Fruit fly (Drosophila melanogaster): ENCODE results near the gene CG31802.

CG31802 gene

DNA sequence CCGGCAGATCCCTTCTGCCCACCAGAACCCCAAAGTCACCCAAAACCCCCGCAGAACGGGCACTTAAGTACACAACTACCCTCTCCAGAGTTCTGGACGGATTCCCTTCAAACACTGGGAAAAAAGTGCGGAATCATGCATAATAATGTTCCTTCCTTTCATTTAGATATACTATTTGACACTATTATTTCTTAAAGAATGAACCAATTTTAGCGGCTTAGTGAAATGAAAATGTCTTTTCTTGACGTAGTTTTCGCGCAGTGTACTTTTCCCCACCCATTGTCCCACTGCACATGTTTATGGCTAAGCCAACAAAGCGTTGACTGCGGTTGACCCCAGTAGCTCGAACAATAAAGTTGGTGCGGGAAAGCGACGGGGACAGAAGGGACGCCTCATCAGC, 22.3 kb downstream of the CG31802 start (continued):
- no peak for TF ChIP-seq CG6813 (GFP tag; optimal IDR thresholded peaks at IDR 0.05)
- peak; percentile 17 for TF ChIP-seq lilli (GFP tag; optimal IDR thresholded peaks at IDR 0.05)
- TF ChIP-seq h (optimal IDR thresholded peaks at IDR 0.05), result no peak
- TF ChIP-seq so (GFP tag; IDR thresholded peaks at IDR 0.05), result no peak
- TF ChIP-seq scrt (GFP tag; optimal IDR thresholded peaks at IDR 0.05), result peak; percentile 9
- peak; percentile 50; the same call in 2 of the 3 replicates for TF ChIP-seq row (GFP tag; IDR thresholded peaks at IDR 0.05)
- TF ChIP-seq Max (GFP tag; optimal IDR thresholded peaks at IDR 0.05), result no peak
- TF ChIP-seq CG4820 (GFP tag; optimal IDR thresholded peaks at IDR 0.05), result peak; percentile 8
- no peak for TF ChIP-seq croc (GFP tag; conservative IDR thresholded peaks at IDR 0.05)
- no peak for TF ChIP-seq CG8944 (GFP tag; optimal IDR thresholded peaks at IDR 0.05)
- TF ChIP-seq pnt (GFP tag; optimal IDR thresholded peaks at IDR 0.05), result peak; percentile 15
- TF ChIP-seq dati (GFP tag; IDR thresholded peaks at IDR 0.05), result no peak
- no peak for TF ChIP-seq CG7839 (tag; optimal IDR thresholded peaks at IDR 0.05)
- peak; percentile 10 for TF ChIP-seq jumu (GFP tag; optimal IDR thresholded peaks at IDR 0.05)
- no peak for TF ChIP-seq CG4730 (GFP tag; IDR thresholded peaks at IDR 0.05)
- no peak for TF ChIP-seq gro (GFP tag; optimal IDR thresholded peaks at IDR 0.05)
- peak; percentile 31; the same call in 1 of the 2 replicates for TF ChIP-seq Ada2b (GFP tag; IDR thresholded peaks at IDR 0.05)
- TF ChIP-seq CG10209 (GFP tag; optimal IDR thresholded peaks at IDR 0.05), result peak; percentile 1
- TF ChIP-seq grau (tag; optimal IDR thresholded peaks at IDR 0.05), result no peak
- no peak for TF ChIP-seq aop (GFP tag; IDR thresholded peaks at IDR 0.05)
- peak; percentile 14 for TF ChIP-seq CG30403 (GFP tag; optimal IDR thresholded peaks at IDR 0.05)
- peak; percentile 32; the same call in 1 of the 2 replicates for TF ChIP-seq slbo (GFP tag; IDR thresholded peaks at IDR 0.05)
- TF ChIP-seq gem (tag; optimal IDR thresholded peaks at IDR 0.05), result peak; percentile 54
- TF ChIP-seq CG7372 (GFP tag; IDR thresholded peaks at IDR 0.05), result no peak
- TF ChIP-seq Hsf (GFP tag; optimal IDR thresholded peaks at IDR 0.05), result peak; percentile 16
- TF ChIP-seq H2.0 (GFP tag; IDR thresholded peaks at IDR 0.05), result no peak
- peak; percentile 52; the same call in 1 of the 2 replicates for TF ChIP-seq Xrp1 (GFP tag; IDR thresholded peaks at IDR 0.05)
- TF ChIP-seq Ptx1 (GFP tag; IDR thresholded peaks at IDR 0.05), result peak; percentile 42
- TF ChIP-seq eve (GFP tag; optimal IDR thresholded peaks at IDR 0.05), result no peak
- TF ChIP-seq Sox102F (GFP tag; optimal IDR thresholded peaks at IDR 0.05), result peak; percentile 47
- TF ChIP-seq Hr51 (GFP tag; optimal IDR thresholded peaks at IDR 0.05), result peak in 1 of 2 experiments; percentile 27
- TF ChIP-seq CG12769 (tag; optimal IDR thresholded peaks at IDR 0.05), result peak; percentile 53
- TF ChIP-seq Meics (GFP tag; optimal IDR thresholded peaks at IDR 0.05), result peak; percentile 29
- TF ChIP-seq Hmr (GFP tag; optimal IDR thresholded peaks at IDR 0.05), result peak; percentile 33
- TF ChIP-seq Pdp1 (GFP tag; optimal IDR thresholded peaks at IDR 0.05), result peak in 1 of 2 experiments; percentile 20
- TF ChIP-seq CG8290 (GFP tag; optimal IDR thresholded peaks at IDR 0.05), result no peak
- TF ChIP-seq CG8290 (tag; optimal IDR thresholded peaks at IDR 0.05), result peak in 1 of 2 experiments; percentile 39
- TF ChIP-seq CG10147 (GFP tag; optimal IDR thresholded peaks at IDR 0.05), result no peak
- peak; percentile 3 for TF ChIP-seq pum (GFP tag; optimal IDR thresholded peaks at IDR 0.05)
- peak; percentile 21; the same call in 1 of the 2 replicates for TF ChIP-seq lmd (GFP tag; IDR thresholded peaks at IDR 0.05)
- no peak for TF ChIP-seq Adf1 (GFP tag; IDR thresholded peaks at IDR 0.05)
- TF ChIP-seq HHEX (GFP tag; optimal IDR thresholded peaks at IDR 0.05), result peak; percentile 6
- TF ChIP-seq CG7786 (GFP tag; optimal IDR thresholded peaks at IDR 0.05), result peak; percentile 4
- TF ChIP-seq wdn (GFP tag; IDR thresholded peaks at IDR 0.05), result 0 out of 2 replicates have a peak, but pooled peaks have one; percentile 22
- peak; percentile 27 for TF ChIP-seq CG15269 (tag; optimal IDR thresholded peaks at IDR 0.05)
- peak; percentile 9 for TF ChIP-seq Xbp1 (GFP tag; optimal IDR thresholded peaks at IDR 0.05)
- TF ChIP-seq wor (GFP tag; IDR thresholded peaks at IDR 0.05), result no peak
- TF ChIP-seq CG43689 (GFP tag; IDR thresholded peaks at IDR 0.05), result no peak
- TF ChIP-seq prd (optimal IDR thresholded peaks at IDR 0.05), result no peak
- peak; percentile 24; the same call in 1 of the 3 replicates for TF ChIP-seq prd (GFP tag; IDR thresholded peaks at IDR 0.05)
- TF ChIP-seq CG14860 (GFP tag; IDR thresholded peaks at IDR 0.05; ENCODE audit: partially characterized antibody), result no peak
- TF ChIP-seq CG4424 (GFP tag; optimal IDR thresholded peaks at IDR 0.05), result peak; percentile 21

Data from whole organism, embryonic.